Worm (Caenorhabditis elegans) whole organism, mixed stage, embryonic: Measurements from ENCODE around the gene srxa-11.

ENCODE experiments used
- bed-3 ChIP-seq: fragments of 200-800 bp; sonication (Bioruptor generic); optimal IDR thresholded peaks from 3 replicates; lab custom pipeline; 2018; ENCODE audit warnings: mild to moderate bottlenecking, missing genetic modification characterization, moderate library complexity, missing compliant biosample characterization
- elt-1 ChIP-seq: sonication (generic microtip); optimal IDR thresholded peaks from 2 replicates; lab custom pipeline; 2017; ENCODE audit warnings: missing genetic modification characterization, mild to moderate bottlenecking, missing compliant biosample characterization, antibody characterized with exemption, moderate library complexity, borderline replicate concordance; ENCODE audit not compliant: insufficient read depth
- elt-3 ChIP-seq: fragments of 150-350 bp; optimal IDR thresholded peaks from 2 replicates; lab custom pipeline; 2014; ENCODE audit warnings: missing biosample characterization, missing genetic modification characterization
- ham-2 ChIP-seq: fragments of 200-800 bp; sonication (Bioruptor generic); optimal IDR thresholded peaks from 2 replicates; lab custom pipeline; 2018; ENCODE audit warnings: mild to moderate bottlenecking, missing genetic modification characterization, missing compliant biosample characterization
- nhr-12 ChIP-seq: fragments of 150-350 bp; optimal IDR thresholded peaks from 2 replicates; lab custom pipeline; 2014; ENCODE audit warnings: missing biosample characterization, missing genetic modification characterization
- nhr-237 ChIP-seq: fragments of 150-350 bp; optimal IDR thresholded peaks from 2 replicates; lab custom pipeline; 2014; ENCODE audit warnings: missing biosample characterization, missing genetic modification characterization
- nhr-28 ChIP-seq: fragments of 150-350 bp; optimal IDR thresholded peaks from 2 replicates; lab custom pipeline; 2014; ENCODE audit warnings: missing biosample characterization, missing genetic modification characterization
- nhr-76 ChIP-seq: sonication (generic microtip); optimal IDR thresholded peaks from 2 replicates; lab custom pipeline; 2017; ENCODE audit warnings: missing biosample characterization, missing genetic modification characterization
- pha-4 ChIP-seq: fragments of 150-350 bp; optimal IDR thresholded peaks from 2 replicates; lab custom pipeline; 2018; ENCODE audit warnings: missing biosample characterization, missing genetic modification reagents, missing genetic modification characterization
- snpc-4 ChIP-seq: fragments of 150-350 bp; optimal IDR thresholded peaks from 2 replicates; lab custom pipeline; 2014; ENCODE audit warnings: missing biosample characterization, missing genetic modification characterization
- unc-39 ChIP-seq: fragments of 150-350 bp; optimal IDR thresholded peaks from 2 replicates; lab custom pipeline; 2014; ENCODE audit warnings: missing biosample characterization, missing genetic modification characterization
- unc-62 ChIP-seq: fragments of 150-350 bp; optimal IDR thresholded peaks from 2 replicates; lab custom pipeline; 2014; ENCODE audit warnings: missing biosample characterization, missing genetic modification reagents, missing genetic modification characterization
- ztf-11 ChIP-seq: fragments of 150-350 bp; optimal IDR thresholded peaks from 2 replicates; lab custom pipeline; 2014; ENCODE audit warnings: missing biosample characterization, missing genetic modification characterization

- no peak for TF ChIP-seq nhr-237 (tag; lab: Kevin White, UChicago)
- TF ChIP-seq pha-4 (tag; lab: Kevin White, UChicago): no peak
- TF ChIP-seq ham-2 (GFP tag; lab: Kevin White, UChicago): no peak
- TF ChIP-seq bed-3 (GFP tag; lab: Kevin White, UChicago): no peak
- no peak for TF ChIP-seq unc-62 (GFP tag; lab: Kevin White, UChicago)
- TF ChIP-seq nhr-76: no peak
- TF ChIP-seq unc-39 (tag; lab: Kevin White, UChicago): no peak
- TF ChIP-seq nhr-28 (tag; lab: Kevin White, UChicago): no peak
- TF ChIP-seq elt-3 (tag; lab: Kevin White, UChicago): no peak
- TF ChIP-seq elt-1 (tag; lab: Kevin White, UChicago): no peak
- no peak for TF ChIP-seq ztf-11 (tag; lab: Kevin White, UChicago)
- TF ChIP-seq nhr-12 (tag; lab: Kevin White, UChicago): no peak
- TF ChIP-seq snpc-4 (tag; lab: Kevin White, UChicago): no peak
Measured at ce11 chrV:13904446-13904845, 19.5 kb upstream of the srxa-11 start, which contains the start of gene stdh-3.
